Fruit fly (Drosophila melanogaster) whole organism, embryonic: ENCODE measurements around the gene Stat92E.
A peak's percentile ranks its signal among the peaks of the same experiment; 100 is the strongest.

Experiments used
- Abd-B ChIP-seq: fragments of 200-800 bp; sonication (Bioruptor generic); optimal IDR thresholded peaks from 2 replicates; lab custom pipeline; 2018; ENCODE audit warnings: missing biosample characterization, mild to moderate bottlenecking, missing genetic modification characterization, moderate library complexity
- B-H1 ChIP-seq: fragments of 200-800 bp; sonication (Bioruptor generic); IDR thresholded peaks from 3 replicates; pipeline ENCODE4 v1.3.6; 2022; ENCODE audit warnings: missing biosample characterization, missing genetic modification characterization
- Blimp-1 ChIP-seq: fragments of 200-800 bp; sonication (Bioruptor generic); optimal IDR thresholded peaks from 3 replicates; lab custom pipeline; 2018; ENCODE audit warnings: missing biosample characterization, missing genetic modification characterization, mild to moderate bottlenecking, moderate library complexity, missing genetic modification reagents
- CG10147 ChIP-seq: fragments of 200-800 bp; sonication (Bioruptor generic); optimal IDR thresholded peaks from 2 replicates; lab custom pipeline; 2019; ENCODE audit warnings: missing biosample characterization, mild to moderate bottlenecking, missing genetic modification characterization, moderate library complexity
- CG10209 ChIP-seq: fragments of 200-800 bp; sonication (Bioruptor generic); optimal IDR thresholded peaks from 3 replicates; lab custom pipeline; 2017; ENCODE audit warnings: missing biosample characterization, mild to moderate bottlenecking, missing genetic modification characterization, missing genetic modification reagents
- CG12769 ChIP-seq: fragments of 200-800 bp; sonication (Bioruptor generic); optimal IDR thresholded peaks from 2 replicates; lab custom pipeline; 2019; ENCODE audit warnings: missing biosample characterization, mild to moderate bottlenecking, missing genetic modification characterization, moderate library complexity
- CG13424 ChIP-seq: fragments of 200-800 bp; sonication (Bioruptor generic); optimal IDR thresholded peaks from 2 replicates; lab custom pipeline; 2019; ENCODE audit warnings: missing biosample characterization, mild to moderate bottlenecking, missing genetic modification characterization, moderate library complexity
- CG13894 ChIP-seq: fragments of 200-800 bp; sonication (Bioruptor generic); optimal IDR thresholded peaks from 3 replicates; lab custom pipeline; 2018; ENCODE audit warnings: missing biosample characterization, mild to moderate bottlenecking, missing genetic modification characterization, moderate library complexity
- CG15269 ChIP-seq: fragments of 200-800 bp; sonication (Bioruptor generic); optimal IDR thresholded peaks from 2 replicates; lab custom pipeline; 2018; ENCODE audit warnings: missing biosample characterization, mild to moderate bottlenecking, missing genetic modification characterization, moderate library complexity
- CG15696 ChIP-seq: fragments of 200-800 bp; sonication (Bioruptor generic); optimal IDR thresholded peaks from 2 replicates; lab custom pipeline; 2019; ENCODE audit warnings: missing biosample characterization, mild to moderate bottlenecking, missing genetic modification characterization, moderate library complexity
- CG1647 ChIP-seq: fragments of 200-800 bp; sonication (Bioruptor generic); optimal IDR thresholded peaks from 3 replicates; lab custom pipeline; 2016; ENCODE audit warnings: missing biosample characterization, missing genetic modification characterization
- CG17361 ChIP-seq: fragments of 200-800 bp; sonication (Bioruptor generic); IDR thresholded peaks from 3 replicates; pipeline ENCODE4 v1.3.6; 2022; ENCODE audit warnings: missing biosample characterization, missing genetic modification characterization
- CG17829 ChIP-seq: fragments of 200-800 bp; optimal IDR thresholded peaks from 2 replicates; lab custom pipeline; 2019; ENCODE audit warnings: missing biosample characterization, mild to moderate bottlenecking, missing genetic modification characterization, moderate library complexity
- CG18262 ChIP-seq: fragments of 200-800 bp; optimal IDR thresholded peaks from 3 replicates; lab custom pipeline; 2019; ENCODE audit warnings: missing biosample characterization, mild to moderate bottlenecking, missing genetic modification characterization, moderate library complexity
- CG2678 ChIP-seq: fragments of 200-800 bp; sonication (Bioruptor generic); optimal IDR thresholded peaks from 3 replicates; lab custom pipeline; 2019; ENCODE audit warnings: missing biosample characterization, mild to moderate bottlenecking, missing genetic modification characterization, moderate library complexity
- CG2712 ChIP-seq: fragments of 200-800 bp; optimal IDR thresholded peaks from 3 replicates; lab custom pipeline; 2019; ENCODE audit warnings: missing biosample characterization, mild to moderate bottlenecking, missing genetic modification characterization, moderate library complexity
- CG32532 ChIP-seq: fragments of 200-800 bp; sonication (Bioruptor generic); IDR thresholded peaks from 2 replicates; pipeline ENCODE4 v1.3.6; 2022; ENCODE audit warnings: missing biosample characterization, missing genetic modification characterization
- CG4404 ChIP-seq: fragments of 200-800 bp; sonication (Bioruptor generic); IDR thresholded peaks from 2 replicates; pipeline ENCODE4 v1.3.6; 2022; ENCODE audit warnings: missing biosample characterization, missing genetic modification characterization
- CG7839 ChIP-seq: fragments of 200-800 bp; sonication (Bioruptor generic); optimal IDR thresholded peaks from 3 replicates; lab custom pipeline; 2018; ENCODE audit warnings: missing biosample characterization, mild to moderate bottlenecking, missing genetic modification characterization, moderate library complexity
- CG9215 ChIP-seq: fragments of 200-800 bp; sonication (Bioruptor generic); IDR thresholded peaks from 2 replicates; pipeline ENCODE4 v1.3.6; 2022; ENCODE audit warnings: missing biosample characterization, missing genetic modification characterization
- CG9437 ChIP-seq: fragments of 200-800 bp; sonication (Bioruptor generic); optimal IDR thresholded peaks from 2 replicates; lab custom pipeline; 2018; ENCODE audit warnings: missing biosample characterization, mild to moderate bottlenecking, missing genetic modification characterization
- CoRest ChIP-seq: fragments of 200-800 bp; sonication (Bioruptor generic); optimal IDR thresholded peaks from 3 replicates; lab custom pipeline; 2018; ENCODE audit warnings: missing biosample characterization, mild to moderate bottlenecking, missing genetic modification characterization, moderate library complexity
- Dip2 ChIP-seq: fragments of 200-800 bp; sonication (Bioruptor generic); IDR thresholded peaks from 2 replicates; pipeline ENCODE4 v1.3.6; 2022; ENCODE audit warnings: missing biosample characterization, missing genetic modification characterization
- Doc2 ChIP-seq: fragments of 200-800 bp; sonication (Bioruptor generic); IDR thresholded peaks from 2 replicates; pipeline ENCODE4 v1.3.6; 2022; ENCODE audit warnings: missing biosample characterization, missing genetic modification characterization
- Ets65A ChIP-seq: fragments of 200-800 bp; sonication (Bioruptor generic); peaks from one replicate; lab custom pipeline; 2016; ENCODE audit warnings: missing biosample characterization, missing genetic modification characterization
- Fer3 ChIP-seq: fragments of 200-800 bp; sonication (Bioruptor generic); optimal IDR thresholded peaks from 2 replicates; lab custom pipeline; 2018; ENCODE audit warnings: missing biosample characterization, mild to moderate bottlenecking, missing genetic modification characterization, moderate library complexity
- Gug ChIP-seq: fragments of 200-800 bp; sonication (Bioruptor generic); IDR thresholded peaks from 4 replicates; pipeline ENCODE4 v1.3.6; 2022; ENCODE audit warnings: missing biosample characterization, missing genetic modification characterization
- Hr51 ChIP-seq, 2 experiments: fragments of 200-800 bp; sonication (Bioruptor generic); optimal IDR thresholded peaks; 2 replicates in 1 of 2; 3 replicates in 1 of 2; lab custom pipeline; 2016 to 2018; ENCODE audit warnings: missing biosample characterization in 2 of 2, missing genetic modification characterization in 2 of 2, mild to moderate bottlenecking in 1 of 2, moderate library complexity in 1 of 2
- Hr78 ChIP-seq, 2 experiments: fragments of 200-800 bp in 1 of 2; fragments of >200 bp in 1 of 2; sonication (Bioruptor generic) in 1 of 2; optimal IDR thresholded peaks; 2 replicates each; lab custom pipeline; 2017 to 2019; ENCODE audit warnings: missing biosample characterization in 2 of 2, missing genetic modification characterization in 2 of 2, mild to moderate bottlenecking in 1 of 2, moderate library complexity in 1 of 2
- Med ChIP-seq: fragments of 200-800 bp; sonication (Bioruptor generic); peaks from one replicate; lab custom pipeline; 2016; ENCODE audit warnings: missing biosample characterization, missing genetic modification characterization, mild to moderate bottlenecking, inconsistent platforms, moderate library complexity
- Oaz ChIP-seq: fragments of 200-800 bp; sonication (Bioruptor generic); IDR thresholded peaks from 2 replicates; pipeline ENCODE4 v1.3.6; 2022; ENCODE audit warnings: missing biosample characterization, missing genetic modification characterization
- Oli ChIP-seq: fragments of 200-800 bp; sonication (Bioruptor generic); optimal IDR thresholded peaks from 2 replicates; lab custom pipeline; 2018; ENCODE audit warnings: missing biosample characterization, mild to moderate bottlenecking, missing genetic modification characterization, moderate library complexity
- Ssrp ChIP-seq: fragments of 200-800 bp; sonication (Bioruptor generic); optimal IDR thresholded peaks from 2 replicates; lab custom pipeline; 2018; ENCODE audit warnings: missing biosample characterization, mild to moderate bottlenecking, missing genetic modification characterization, moderate library complexity
- chinmo ChIP-seq: fragments of 200-800 bp; sonication (Bioruptor generic); IDR thresholded peaks from 4 replicates; pipeline ENCODE4 v1.3.6; 2022; ENCODE audit warnings: missing biosample characterization, missing genetic modification characterization; ENCODE audit not compliant: partially characterized antibody
- crc ChIP-seq: fragments of 200-800 bp; sonication (Bioruptor generic); optimal IDR thresholded peaks from 2 replicates; lab custom pipeline; 2016; ENCODE audit warnings: missing biosample characterization, missing genetic modification characterization
- crol ChIP-seq: fragments of 200-800 bp; sonication (Bioruptor generic); IDR thresholded peaks from 2 replicates; pipeline ENCODE4 v1.3.6; 2022; ENCODE audit warnings: missing biosample characterization, missing genetic modification characterization
- dpn ChIP-seq, 2 experiments: fragments of 200-800 bp; sonication (Bioruptor generic); optimal IDR thresholded peaks; 3 replicates each; lab custom pipeline; 2016; ENCODE audit warnings: missing biosample characterization in 2 of 2, missing genetic modification characterization in 2 of 2
- fu2 ChIP-seq: fragments of 200-800 bp; sonication (Bioruptor generic); optimal IDR thresholded peaks from 2 replicates; lab custom pipeline; 2016; ENCODE audit warnings: missing biosample characterization, missing genetic modification characterization
- gem ChIP-seq: fragments of 200-800 bp; sonication (Bioruptor generic); optimal IDR thresholded peaks from 2 replicates; lab custom pipeline; 2019; ENCODE audit warnings: missing biosample characterization, mild to moderate bottlenecking, missing genetic modification characterization, moderate library complexity
- insv ChIP-seq, 2 experiments: fragments of 200-800 bp; sonication (Bioruptor generic); optimal IDR thresholded peaks; 3 replicates each; lab custom pipeline; 2016 to 2018; ENCODE audit warnings: missing biosample characterization in 2 of 2, missing genetic modification characterization in 2 of 2
- jing ChIP-seq: fragments of 200-800 bp; sonication (Bioruptor generic); optimal IDR thresholded peaks from 2 replicates; lab custom pipeline; 2018; ENCODE audit warnings: missing biosample characterization, mild to moderate bottlenecking, missing genetic modification characterization
- knrl ChIP-seq: fragments of 200-800 bp; sonication (Bioruptor generic); IDR thresholded peaks from 3 replicates; pipeline ENCODE4 v1.3.6; 2022; ENCODE audit warnings: missing biosample characterization, missing genetic modification characterization; ENCODE audit not compliant: partially characterized antibody
- oc ChIP-seq: fragments of 200-800 bp; sonication (Bioruptor generic); optimal IDR thresholded peaks from 2 replicates; lab custom pipeline; 2018; ENCODE audit warnings: missing biosample characterization, mild to moderate bottlenecking, missing genetic modification characterization, moderate library complexity
- sens ChIP-seq: fragments of 200-800 bp; sonication (Bioruptor generic); peaks from one replicate; lab custom pipeline; 2016; ENCODE audit warnings: missing biosample characterization, missing genetic modification characterization
- stc ChIP-seq: fragments of 200-800 bp; sonication (Bioruptor generic); IDR thresholded peaks from 2 replicates; pipeline ENCODE4 v1.3.6; 2022; ENCODE audit warnings: missing biosample characterization, missing genetic modification characterization
- tap ChIP-seq: fragments of 200-800 bp; optimal IDR thresholded peaks from 3 replicates; lab custom pipeline; 2019; ENCODE audit warnings: missing biosample characterization, mild to moderate bottlenecking, missing genetic modification characterization, moderate library complexity
- ttk ChIP-seq: fragments of 200-800 bp; sonication (Bioruptor generic); IDR thresholded peaks from 2 replicates; pipeline ENCODE4 v2.1.2; 2022; ENCODE audit warnings: missing biosample characterization, missing genetic modification characterization
- twi ChIP-seq: fragments of 200-800 bp; optimal IDR thresholded peaks from 2 replicates; lab custom pipeline; 2019; ENCODE audit warnings: missing biosample characterization, mild to moderate bottlenecking, missing genetic modification characterization, moderate library complexity
- vvl ChIP-seq: fragments of 200-800 bp; sonication (Bioruptor generic); IDR thresholded peaks from 2 replicates; pipeline ENCODE4 v1.3.6; 2022; ENCODE audit warnings: missing biosample characterization, missing genetic modification characterization
- zen ChIP-seq: fragments of 200-800 bp; sonication (Bioruptor generic); optimal IDR thresholded peaks from 3 replicates; lab custom pipeline; 2018; ENCODE audit warnings: missing biosample characterization, mild to moderate bottlenecking, missing genetic modification characterization, moderate library complexity

Gene Stat92E

dm6 chr3R:20573326-20573725, 21.2 kb upstream of the Stat92E start (continued):
- TF ChIP-seq CG32532 (peak; percentile 25; the same call in 1 of the 2 replicates), CG2678 (peak; percentile 17), CG2712 (tag; lab: Kevin White, UChicago) (peak; percentile 6), vvl (GFP tag; lab: Robert Waterston, UW) (no peak), CG18262 (peak; percentile 30), CG10209 (peak; percentile 7), dpn (GFP tag; optimal IDR thresholded peaks at IDR 0.05; lab: Kevin White, UChicago) (peak in 1 of 2 experiments; percentile 30), CG13424 (peak; percentile 11), gem (peak; percentile 45), CG17829 (peak; percentile 5), Oli (peak; percentile 18), CG1647 (no peak), zen (tag; lab: Kevin White, UChicago) (peak; percentile 6), Oaz (no peak), CG10147 (GFP tag; lab: Kevin White, UChicago) (peak; percentile 22), Hr51 (GFP tag; optimal IDR thresholded peaks at IDR 0.05; lab: Kevin White, UChicago) (peak in 1 of 2 experiments; percentile 54), CoRest (peak; percentile 59), B-H1 (GFP tag; lab: Robert Waterston, UW) (no peak), fu2 (GFP tag; lab: Kevin White, UChicago) (no peak), twi (tag; lab: Kevin White, UChicago) (peak; percentile 16), CG15269 (peak; percentile 20), CG4404 (GFP tag; lab: Robert Waterston, UW) (no peak), Ssrp (peak; percentile 37), CG7839 (tag; lab: Kevin White, UChicago) (peak; percentile 33), CG9437 (GFP tag; lab: Kevin White, UChicago) (peak; percentile 12), Gug (GFP tag; lab: Robert Waterston, UW) (no peak), knrl (no peak), CG17361 (GFP tag; lab: Robert Waterston, UW) (peak; percentile 55; the same call in 1 of the 3 replicates), jing (GFP tag; lab: Kevin White, UChicago) (no peak)

- no peak for TF ChIP-seq CG15696 (tag; lab: Kevin White, UChicago)
- no peak for TF ChIP-seq ttk (GFP tag; lab: Robert Waterston, UW)
- peak in 1 of 2 experiments; percentile 28 for TF ChIP-seq Hr78 (GFP tag; optimal IDR thresholded peaks at IDR 0.05; lab: Kevin White, UChicago)
- no peak for TF ChIP-seq Abd-B (GFP tag; lab: Kevin White, UChicago)
- no peak for TF ChIP-seq stc (GFP tag; lab: Robert Waterston, UW)
- no peak for TF ChIP-seq Dip2 (GFP tag; lab: Robert Waterston, UW)
- TF ChIP-seq Med (GFP tag; lab: Kevin White, UChicago), result peak; percentile 38
- TF ChIP-seq Ets65A, result peak; percentile 8
- TF ChIP-seq twi (tag; lab: Kevin White, UChicago), result peak; percentile 41
- no peak for TF ChIP-seq Fer3 (tag; lab: Kevin White, UChicago)
- no peak for TF ChIP-seq tap (tag; lab: Kevin White, UChicago)
- TF ChIP-seq crc (GFP tag; lab: Kevin White, UChicago), result no peak
- no peak for TF ChIP-seq Doc2 (GFP tag; lab: Robert Waterston, UW)
- TF ChIP-seq oc (tag; lab: Kevin White, UChicago), result peak; percentile 4
- no peak for TF ChIP-seq CG9215 (GFP tag; lab: Robert Waterston, UW)
- peak; percentile 23 for TF ChIP-seq CG12769
- TF ChIP-seq CG13894 (tag; lab: Kevin White, UChicago), result peak; percentile 86
- TF ChIP-seq jing (GFP tag; lab: Kevin White, UChicago), result no peak
- TF ChIP-seq chinmo (GFP tag; lab: Robert Waterston, UW), result 0 out of 4 replicates have a peak, but pooled peaks have one; percentile 52
- peak; percentile 62 for TF ChIP-seq crol (GFP tag; lab: Robert Waterston, UW)
- TF ChIP-seq Blimp-1 (GFP tag; lab: Kevin White, UChicago), result peak; percentile 10
- no peak for TF ChIP-seq insv (GFP tag; optimal IDR thresholded peaks at IDR 0.05; lab: Kevin White, UChicago)
- peak; percentile 37 for TF ChIP-seq sens (GFP tag; lab: Kevin White, UChicago)
- TF ChIP-seq zen (tag; lab: Kevin White, UChicago), result peak; percentile 39
- TF ChIP-seq, all 482 proteins: peak for 12
Measured at dm6 chr3R:20567507-20568222, 15.6 kb upstream of the Stat92E start.
